Worm (Caenorhabditis elegans): Measurements from ENCODE around the gene M60.6.
A peak's percentile ranks its signal among the peaks of the same experiment; 100 is the strongest.

The M60.6 gene

DNA sequence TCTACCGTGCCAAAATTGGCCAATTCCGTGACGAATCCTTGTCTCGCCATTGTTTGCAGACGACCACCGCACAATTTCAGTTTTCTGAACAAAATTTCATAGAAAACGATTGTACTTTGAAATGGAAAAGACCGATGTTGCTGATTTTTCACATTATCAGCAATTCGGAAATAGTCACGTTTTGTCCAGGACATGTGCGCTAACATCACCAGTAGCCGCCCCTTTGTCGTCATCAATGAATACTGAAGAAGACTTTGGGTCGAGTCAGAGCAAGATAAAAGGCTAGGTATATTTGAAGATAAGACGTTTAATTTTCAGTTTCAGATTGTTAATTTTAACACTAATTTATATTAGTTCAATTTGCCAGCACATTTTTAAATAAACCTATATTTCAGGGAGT is 10.4 kb downstream of the M60.6 start, which contains the start of gene endu-2:
TSS of gene endu-2 (plus strand) at position 396 of the 400 bp plus-strand sequence.
- no peak for TF ChIP-seq nhr-237 (tag; optimal IDR thresholded peaks at IDR 0.05)
- peak; percentile 3 for TF ChIP-seq pha-4 (tag; optimal IDR thresholded peaks at IDR 0.05)
- no peak for TF ChIP-seq nhr-25 (tag; optimal IDR thresholded peaks at IDR 0.05)
- peak; percentile 78 for TF ChIP-seq pqm-1 (tag; optimal IDR thresholded peaks at IDR 0.05)
- TF ChIP-seq elt-2 (tag; optimal IDR thresholded peaks at IDR 0.05) = peak; percentile 90

DNA sequence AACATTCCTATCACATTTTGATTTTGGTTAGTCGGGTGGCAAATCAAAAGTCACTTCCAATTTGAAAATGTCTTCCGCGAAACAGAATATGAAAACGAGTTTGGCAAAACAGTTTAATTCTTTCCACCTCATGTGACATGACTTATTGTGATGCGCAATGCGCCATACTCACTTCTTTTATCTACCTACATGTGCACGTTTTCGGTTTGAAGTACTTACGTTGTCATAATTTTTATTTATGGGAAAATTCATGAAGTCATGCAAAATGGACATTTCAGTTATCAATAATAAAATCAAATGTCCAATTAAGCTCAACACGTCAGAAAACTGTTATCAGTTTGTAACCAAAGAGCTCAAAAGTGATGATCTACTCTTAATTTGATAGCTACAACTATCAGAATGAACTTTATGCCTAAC is 13.6 kb downstream of the M60.6 start:
- no peak for TF ChIP-seq elt-1 (tag; optimal IDR thresholded peaks at IDR 0.05)
- TF ChIP-seq elt-2 (tag; optimal IDR thresholded peaks at IDR 0.05) = peak; percentile 82
- peak; percentile 18 for TF ChIP-seq jun-1 (tag; optimal IDR thresholded peaks at IDR 0.05)
- peak; percentile 90 for TF ChIP-seq pqm-1 (tag; optimal IDR thresholded peaks at IDR 0.05)
- no peak for TF ChIP-seq hmg-11 (tag; optimal IDR thresholded peaks at IDR 0.05)

DNA sequence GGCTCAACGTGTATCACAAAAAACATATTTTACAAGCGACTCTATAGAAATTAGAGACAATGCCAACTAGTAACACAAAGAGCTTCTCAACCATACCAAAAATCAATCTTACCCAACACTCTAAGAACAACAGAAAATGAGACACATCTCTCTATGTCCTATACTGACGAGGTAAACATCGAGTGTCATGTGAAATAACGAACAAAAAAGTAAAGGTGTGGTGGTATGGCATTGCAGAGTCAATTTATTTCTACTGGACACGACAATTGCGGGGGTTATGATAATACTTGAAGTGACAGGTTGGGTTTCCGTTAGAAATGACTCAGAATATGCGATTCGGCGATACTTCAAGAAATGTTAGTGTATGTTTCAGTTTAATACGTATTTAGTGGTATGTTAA is 15.7 kb downstream of the M60.6 start:
- TF ChIP-seq sea-2 (GFP tag; optimal IDR thresholded peaks at IDR 0.05) = no peak
- no peak for TF ChIP-seq zag-1 (tag; optimal IDR thresholded peaks at IDR 0.05)
- no peak for TF ChIP-seq fkh-2 (tag; optimal IDR thresholded peaks at IDR 0.05)
- TF ChIP-seq nfya-1 (tag; optimal IDR thresholded peaks at IDR 0.05; ENCODE audit: insufficient read depth) = no peak
- TF ChIP-seq ztf-11 (tag; optimal IDR thresholded peaks at IDR 0.05) = no peak
- no peak for TF ChIP-seq elt-1 (tag; optimal IDR thresholded peaks at IDR 0.05)
- no peak for TF ChIP-seq ceh-82 (tag; optimal IDR thresholded peaks at IDR 0.05)
- TF ChIP-seq pha-4 (tag; optimal IDR thresholded peaks at IDR 0.05) = peak; percentile 37
- no peak for TF ChIP-seq ceh-9 (tag; optimal IDR thresholded peaks at IDR 0.05)

DNA sequence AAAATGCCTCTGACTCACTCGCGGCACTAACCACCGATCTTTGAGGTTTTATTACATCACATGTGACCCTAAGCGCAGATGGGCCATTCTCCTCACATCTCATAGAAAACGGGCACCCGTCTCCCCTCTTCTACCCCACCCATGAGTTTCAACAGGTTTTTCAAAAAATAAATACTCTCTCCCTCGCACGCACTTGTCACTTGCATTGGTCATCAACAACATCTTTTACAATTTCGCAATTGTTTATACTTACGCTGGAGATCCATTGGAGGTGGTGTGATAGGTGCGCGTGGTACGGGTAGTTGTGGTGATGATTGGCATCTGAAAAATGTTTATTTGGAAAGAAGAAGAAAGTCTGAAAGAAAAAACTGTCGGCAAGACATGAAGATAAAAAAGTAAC is 16.3 kb downstream of the M60.6 start, which contains the start of gene M60.4:
TSS of gene M60.4 (minus strand) at position 321 of the 400 bp plus-strand sequence.
- no peak for TF ChIP-seq ceh-9 (tag; optimal IDR thresholded peaks at IDR 0.05)
- TF ChIP-seq fos-1 (tag; optimal IDR thresholded peaks at IDR 0.05) = no peak
- TF ChIP-seq nhr-76 (tag; optimal IDR thresholded peaks at IDR 0.05) = no peak
- no peak for TF ChIP-seq ZK546.5 (tag; optimal IDR thresholded peaks at IDR 0.05)
- no peak for TF ChIP-seq nhr-28 (tag; optimal IDR thresholded peaks at IDR 0.05)
- TF ChIP-seq ama-1 (optimal IDR thresholded peaks at IDR 0.05) = no peak
- peak; percentile 49 for TF ChIP-seq nfya-1 (tag; optimal IDR thresholded peaks at IDR 0.05; ENCODE audit: insufficient read depth)
- TF ChIP-seq unc-62 (GFP tag; optimal IDR thresholded peaks at IDR 0.05) = peak; percentile 79
- TF ChIP-seq lsy-12 (tag; optimal IDR thresholded peaks at IDR 0.05) = no peak
- TF ChIP-seq aly-2 (tag; optimal IDR thresholded peaks at IDR 0.05) = no peak
- peak; percentile 11 for TF ChIP-seq egl-27 (tag; optimal IDR thresholded peaks at IDR 0.05)
- no peak for TF ChIP-seq ceh-82 (tag; optimal IDR thresholded peaks at IDR 0.05)
- no peak for TF ChIP-seq nhr-77 (tag; optimal IDR thresholded peaks at IDR 0.05)
- no peak for TF ChIP-seq elt-1 (tag; optimal IDR thresholded peaks at IDR 0.05)
- TF ChIP-seq ceh-16 (tag; optimal IDR thresholded peaks at IDR 0.05) = no peak
- TF ChIP-seq ztf-4 (tag; optimal IDR thresholded peaks at IDR 0.05) = no peak
- TF ChIP-seq skn-1 (tag; optimal IDR thresholded peaks at IDR 0.05) = no peak
- TF ChIP-seq nhr-67 (tag; optimal IDR thresholded peaks at IDR 0.05) = no peak
- TF ChIP-seq lin-39 (tag; optimal IDR thresholded peaks at IDR 0.05) = peak; percentile 65
- TF ChIP-seq ceh-28 (tag; optimal IDR thresholded peaks at IDR 0.05) = no peak
- no peak for TF ChIP-seq pha-4 (tag; optimal IDR thresholded peaks at IDR 0.05)
- peak; percentile 17 for TF ChIP-seq nhr-43 (tag; optimal IDR thresholded peaks at IDR 0.05; ENCODE audit: poor library complexity, severe bottlenecking)
- TF ChIP-seq sea-2 (GFP tag; optimal IDR thresholded peaks at IDR 0.05) = no peak
- TF ChIP-seq nhr-237 (tag; optimal IDR thresholded peaks at IDR 0.05) = no peak
- TF ChIP-seq ztf-11 (tag; optimal IDR thresholded peaks at IDR 0.05) = no peak
- TF ChIP-seq nhr-23 (tag; optimal IDR thresholded peaks at IDR 0.05) = no peak
- TF ChIP-seq unc-39 (tag; optimal IDR thresholded peaks at IDR 0.05) = no peak
- peak; percentile 59 for TF ChIP-seq nhr-25 (tag; optimal IDR thresholded peaks at IDR 0.05)
- TF ChIP-seq mml-1 (tag; optimal IDR thresholded peaks at IDR 0.05) = no peak
- TF ChIP-seq mdl-1 (tag; optimal IDR thresholded peaks at IDR 0.05) = peak; percentile 56
- TF ChIP-seq fkh-10 (GFP tag; optimal IDR thresholded peaks at IDR 0.05) = no peak
- no peak for TF ChIP-seq tbx-2 (tag; optimal IDR thresholded peaks at IDR 0.05)
- no peak for TF ChIP-seq nhr-12 (tag; optimal IDR thresholded peaks at IDR 0.05)
- TF ChIP-seq snpc-4 (tag; optimal IDR thresholded peaks at IDR 0.05) = peak; percentile 25
- TF ChIP-seq egl-5 (tag; optimal IDR thresholded peaks at IDR 0.05) = peak; percentile 93
- no peak for TF ChIP-seq daf-12 (tag; optimal IDR thresholded peaks at IDR 0.05)
- no peak for TF ChIP-seq hmg-11 (tag; optimal IDR thresholded peaks at IDR 0.05)
- no peak for TF ChIP-seq zag-1 (tag; optimal IDR thresholded peaks at IDR 0.05)
- TF ChIP-seq elt-3 (tag; optimal IDR thresholded peaks at IDR 0.05) = peak in 1 of 3 experiments; percentile 42
- no peak for TF ChIP-seq elt-2 (tag; optimal IDR thresholded peaks at IDR 0.05)
- no peak for TF ChIP-seq lin-15B (tag; optimal IDR thresholded peaks at IDR 0.05)
- no peak for TF ChIP-seq eor-1 (tag; optimal IDR thresholded peaks at IDR 0.05)
- TF ChIP-seq pqm-1 (tag; optimal IDR thresholded peaks at IDR 0.05) = no peak
- no peak for TF ChIP-seq fkh-2 (tag; optimal IDR thresholded peaks at IDR 0.05)
- peak; percentile 2 for TF ChIP-seq jun-1 (tag; optimal IDR thresholded peaks at IDR 0.05)
- TF ChIP-seq nhr-11 (tag; optimal IDR thresholded peaks at IDR 0.05) = no peak

Measured in whole organism, L3 larva.